Fruit fly (Drosophila melanogaster) whole organism, embryonic: ENCODE data around the gene Dpp10.

Experiments used
- C15 ChIP-seq: fragments of 200-800 bp; sonication (Bioruptor generic); IDR thresholded peaks from 3 replicates; pipeline ENCODE4 v1.3.6; 2022; ENCODE audit warnings: missing biosample characterization, missing genetic modification characterization
- CG1024 ChIP-seq: fragments of 200-800 bp; sonication (Bioruptor generic); IDR thresholded peaks from 2 replicates; pipeline ENCODE4 v1.3.6; 2022; ENCODE audit warnings: missing biosample characterization, missing genetic modification characterization
- CG11398 ChIP-seq: fragments of 200-800 bp; sonication (Bioruptor generic); optimal IDR thresholded peaks from 2 replicates; lab custom pipeline; 2016; ENCODE audit warnings: missing biosample characterization, missing genetic modification characterization
- CG12071 ChIP-seq: fragments of 200-800 bp; sonication (Bioruptor generic); optimal IDR thresholded peaks from 3 replicates; lab custom pipeline; 2018; ENCODE audit warnings: missing biosample characterization, mild to moderate bottlenecking, missing genetic modification characterization
- CG14050 ChIP-seq: fragments of 200-800 bp; sonication (Bioruptor generic); IDR thresholded peaks from 3 replicates; pipeline ENCODE4 v1.3.6; 2022; ENCODE audit warnings: missing biosample characterization, missing genetic modification characterization
- CG1529 ChIP-seq: fragments of 200-800 bp; sonication (Bioruptor generic); optimal IDR thresholded peaks from 3 replicates; lab custom pipeline; 2018; ENCODE audit warnings: missing biosample characterization, missing genetic modification characterization
- CG16779 ChIP-seq: fragments of 200-800 bp; sonication (Bioruptor generic); IDR thresholded peaks from 2 replicates; pipeline ENCODE4 v1.3.6; 2022; ENCODE audit warnings: missing biosample characterization, missing genetic modification characterization
- CG17361 ChIP-seq: fragments of 200-800 bp; sonication (Bioruptor generic); IDR thresholded peaks from 3 replicates; pipeline ENCODE4 v1.3.6; 2022; ENCODE audit warnings: missing biosample characterization, missing genetic modification characterization
- CG17612 ChIP-seq: fragments of 200-800 bp; sonication (Bioruptor generic); IDR thresholded peaks from 2 replicates; pipeline ENCODE4 v1.3.6; 2022; ENCODE audit warnings: missing biosample characterization, missing genetic modification characterization
- CG18619 ChIP-seq: fragments of 200-800 bp; sonication (Bioruptor generic); optimal IDR thresholded peaks from 3 replicates; lab custom pipeline; 2017; ENCODE audit warnings: missing biosample characterization, mild to moderate bottlenecking, missing genetic modification characterization
- CG2116 ChIP-seq: fragments of 200-800 bp; sonication (Bioruptor generic); optimal IDR thresholded peaks from 3 replicates; lab custom pipeline; 2018; ENCODE audit warnings: missing biosample characterization, mild to moderate bottlenecking, missing genetic modification characterization
- CG30403 ChIP-seq: fragments of 200-800 bp; sonication (Bioruptor generic); optimal IDR thresholded peaks from 3 replicates; lab custom pipeline; 2016; ENCODE audit warnings: missing biosample characterization, missing genetic modification characterization
- CG5245 ChIP-seq: fragments of 200-800 bp; sonication (Bioruptor generic); optimal IDR thresholded peaks from 3 replicates; lab custom pipeline; 2016; ENCODE audit warnings: missing biosample characterization, missing genetic modification characterization
- CG6813 ChIP-seq: fragments of 200-800 bp; sonication (Bioruptor generic); optimal IDR thresholded peaks from 2 replicates; lab custom pipeline; 2017; ENCODE audit warnings: missing biosample characterization, missing genetic modification characterization, mild to moderate bottlenecking, moderate library complexity, missing genetic modification reagents
- CG7928 ChIP-seq: fragments of 200-800 bp; sonication (Bioruptor generic); optimal IDR thresholded peaks from 2 replicates; lab custom pipeline; 2017; ENCODE audit warnings: missing biosample characterization, mild to moderate bottlenecking, missing genetic modification characterization
- CG9817 ChIP-seq: fragments of 200-800 bp; sonication (Bioruptor generic); optimal IDR thresholded peaks from 2 replicates; lab custom pipeline; 2018; ENCODE audit warnings: missing biosample characterization, mild to moderate bottlenecking, missing genetic modification characterization, moderate library complexity
- Chrac-16 ChIP-seq: fragments of 200-800 bp; sonication (Bioruptor generic); optimal IDR thresholded peaks from 3 replicates; lab custom pipeline; 2016; ENCODE audit warnings: missing biosample characterization, missing genetic modification characterization
- CkIIα-i1 ChIP-seq: fragments of 200-800 bp; sonication (Bioruptor generic); IDR thresholded peaks from 2 replicates; pipeline ENCODE4 v1.3.6; 2022; ENCODE audit warnings: missing biosample characterization, missing genetic modification characterization
- CrebB ChIP-seq: fragments of 200-800 bp; sonication (Bioruptor generic); optimal IDR thresholded peaks from 3 replicates; lab custom pipeline; 2018; ENCODE audit warnings: missing biosample characterization, mild to moderate bottlenecking, missing genetic modification characterization
- Dip3 ChIP-seq: fragments of 200-800 bp; sonication (Bioruptor generic); optimal IDR thresholded peaks from 3 replicates; lab custom pipeline; 2016; ENCODE audit warnings: missing biosample characterization, missing genetic modification characterization
- Drgx ChIP-seq: fragments of 200-800 bp; sonication (Bioruptor generic); IDR thresholded peaks from 2 replicates; pipeline ENCODE4 v1.3.6; 2022; ENCODE audit warnings: missing biosample characterization, missing genetic modification characterization
- Ets65A ChIP-seq: fragments of 200-800 bp; sonication (Bioruptor generic); peaks from one replicate; lab custom pipeline; 2016; ENCODE audit warnings: missing biosample characterization, missing genetic modification characterization
- HLH3B ChIP-seq: fragments of 200-800 bp; sonication (Bioruptor generic); IDR thresholded peaks from 2 replicates; pipeline ENCODE4 v1.3.6; 2022; ENCODE audit warnings: missing biosample characterization, missing genetic modification characterization
- Kr ChIP-seq: fragments of 200-800 bp; sonication (Bioruptor generic); optimal IDR thresholded peaks from 2 replicates; lab custom pipeline; 2017; ENCODE audit warnings: missing biosample characterization, mild to moderate bottlenecking, missing genetic modification characterization
- Med ChIP-seq: fragments of 200-800 bp; sonication (Bioruptor generic); peaks from one replicate; lab custom pipeline; 2016; ENCODE audit warnings: missing biosample characterization, missing genetic modification characterization, mild to moderate bottlenecking, inconsistent platforms, moderate library complexity
- Nf-YA ChIP-seq: fragments of 200-800 bp; sonication (Bioruptor generic); IDR thresholded peaks from 2 replicates; pipeline ENCODE4 v1.3.6; 2022; ENCODE audit warnings: missing biosample characterization, missing genetic modification characterization
- PHDP ChIP-seq: fragments of 200-800 bp; sonication (Bioruptor generic); optimal IDR thresholded peaks from 3 replicates; lab custom pipeline; 2018; ENCODE audit warnings: missing biosample characterization, mild to moderate bottlenecking, missing genetic modification characterization, moderate library complexity
- Pdp1 ChIP-seq, 2 experiments: fragments of 200-800 bp; sonication (Bioruptor generic); optimal IDR thresholded peaks; 3 replicates each; lab custom pipeline; 2016; ENCODE audit warnings: missing biosample characterization in 2 of 2, missing genetic modification characterization in 2 of 2, mild to moderate bottlenecking in 1 of 2, moderate library complexity in 1 of 2
- Rfx ChIP-seq: fragments of 200-800 bp; sonication (Bioruptor generic); IDR thresholded peaks from 2 replicates; pipeline ENCODE4 v1.3.6; 2022; ENCODE audit warnings: missing biosample characterization, missing genetic modification characterization
- Sin3A ChIP-seq: fragments of >200 bp; optimal IDR thresholded peaks from 2 replicates; lab custom pipeline; 2018
- Sry-β ChIP-seq: fragments of 200-800 bp; sonication (Bioruptor generic); optimal IDR thresholded peaks from 2 replicates; lab custom pipeline; 2018; ENCODE audit warnings: missing biosample characterization, mild to moderate bottlenecking, missing genetic modification characterization, moderate library complexity
- Ssrp ChIP-seq: fragments of 200-800 bp; sonication (Bioruptor generic); optimal IDR thresholded peaks from 2 replicates; lab custom pipeline; 2018; ENCODE audit warnings: missing biosample characterization, mild to moderate bottlenecking, missing genetic modification characterization, moderate library complexity
- TFAM ChIP-seq: fragments of 200-800 bp; sonication (Bioruptor generic); optimal IDR thresholded peaks from 2 replicates; lab custom pipeline; 2017; ENCODE audit warnings: missing biosample characterization, missing genetic modification characterization, inconsistent platforms
- cad ChIP-seq: fragments of >200 bp; optimal IDR thresholded peaks from 2 replicates; lab custom pipeline; 2017; ENCODE audit warnings: missing biosample characterization, missing genetic modification characterization
- chif ChIP-seq, 2 experiments: fragments of 200-800 bp; sonication (Bioruptor generic); optimal IDR thresholded peaks; 3 replicates each; lab custom pipeline; 2016; ENCODE audit warnings: missing biosample characterization in 2 of 2, missing genetic modification characterization in 2 of 2
- gcm2 ChIP-seq: fragments of 200-800 bp; sonication (Bioruptor generic); optimal IDR thresholded peaks from 2 replicates; lab custom pipeline; 2016; ENCODE audit warnings: missing biosample characterization, missing genetic modification characterization
- gt ChIP-seq: fragments of 200-800 bp; sonication (Bioruptor generic); IDR thresholded peaks from 2 replicates; pipeline ENCODE4 v1.3.6; 2022; ENCODE audit warnings: missing biosample characterization, missing genetic modification characterization
- hbn ChIP-seq: fragments of 200-800 bp; sonication (Bioruptor generic); IDR thresholded peaks from 2 replicates; pipeline ENCODE4 v1.3.6; 2022; ENCODE audit warnings: missing biosample characterization, missing genetic modification characterization; ENCODE audit not compliant: partially characterized antibody
- ind ChIP-seq: fragments of 200-800 bp; sonication (Bioruptor generic); optimal IDR thresholded peaks from 3 replicates; lab custom pipeline; 2016; ENCODE audit warnings: missing biosample characterization, missing genetic modification characterization
- pho ChIP-seq: fragments of 200-800 bp; sonication (Bioruptor generic); optimal IDR thresholded peaks from 2 replicates; lab custom pipeline; 2016; ENCODE audit warnings: missing biosample characterization, missing genetic modification characterization
- pum ChIP-seq: fragments of 200-800 bp; sonication (Bioruptor generic); optimal IDR thresholded peaks from 2 replicates; lab custom pipeline; 2016; ENCODE audit warnings: missing biosample characterization, missing genetic modification characterization
- run ChIP-seq: fragments of 200-800 bp; sonication (Bioruptor generic); optimal IDR thresholded peaks from 3 replicates; lab custom pipeline; 2018; ENCODE audit warnings: missing biosample characterization, mild to moderate bottlenecking, missing genetic modification characterization
- shn ChIP-seq: fragments of 200-800 bp; sonication (Bioruptor generic); optimal IDR thresholded peaks from 3 replicates; lab custom pipeline; 2016; ENCODE audit warnings: missing biosample characterization, missing genetic modification characterization
- sim ChIP-seq: fragments of 200-800 bp; sonication (Bioruptor generic); IDR thresholded peaks from 2 replicates; pipeline ENCODE4 v1.3.6; 2022; ENCODE audit warnings: missing biosample characterization, missing genetic modification characterization
- sna ChIP-seq: fragments of 200-800 bp; sonication (Bioruptor generic); IDR thresholded peaks from 2 replicates; pipeline ENCODE4 v1.3.6; 2022; ENCODE audit warnings: missing biosample characterization, missing genetic modification characterization; ENCODE audit not compliant: partially characterized antibody
- stc ChIP-seq: fragments of 200-800 bp; sonication (Bioruptor generic); IDR thresholded peaks from 2 replicates; pipeline ENCODE4 v1.3.6; 2022; ENCODE audit warnings: missing biosample characterization, missing genetic modification characterization
- z ChIP-seq: fragments of 200-800 bp; sonication (Bioruptor generic); IDR thresholded peaks from 3 replicates; pipeline ENCODE4 v1.3.6; 2022; ENCODE audit warnings: missing biosample characterization, missing genetic modification characterization
- zen ChIP-seq: fragments of 200-800 bp; sonication (Bioruptor generic); optimal IDR thresholded peaks from 3 replicates; lab custom pipeline; 2018; ENCODE audit warnings: missing biosample characterization, mild to moderate bottlenecking, missing genetic modification characterization, moderate library complexity
- zfh1 ChIP-seq: fragments of 200-800 bp; sonication (Bioruptor generic); IDR thresholded peaks from 3 replicates; pipeline ENCODE4 v1.3.6; 2022; ENCODE audit warnings: missing biosample characterization, missing genetic modification characterization
- zfh2 ChIP-seq: fragments of 200-800 bp; sonication (Bioruptor generic); optimal IDR thresholded peaks from 2 replicates; lab custom pipeline; 2016; ENCODE audit warnings: missing biosample characterization, missing genetic modification characterization

Dpp10 gene

dm6 chr2L:6557429-6558384 lies 43.2 kb downstream of the Dpp10 start, which contains the start of the genes IFT52 and COX5B (continued):
- TF ChIP-seq gcm2 (GFP tag; lab: Kevin White, UChicago) (no peak), chif (GFP tag; optimal IDR thresholded peaks at IDR 0.05; lab: Kevin White, UChicago) (no peak), run (tag; lab: Kevin White, UChicago) (no peak), PHDP (tag; lab: Kevin White, UChicago) (no peak), CG30403 (GFP tag; lab: Kevin White, UChicago) (peak; percentile 27), hbn (GFP tag; lab: Robert Waterston, UW) (no peak), pho (GFP tag; lab: Kevin White, UChicago) (peak; percentile 50), CG1024 (GFP tag; lab: Robert Waterston, UW) (peak; percentile 48; the same call in 1 of the 2 replicates), pum (peak; percentile 66), HLH3B (0 out of 2 replicates have a peak, but pooled peaks have one; percentile 22), CG12071 (no peak), Pdp1 (GFP tag; optimal IDR thresholded peaks at IDR 0.05; lab: Kevin White, UChicago) (peak; percentile 62 to 98), Drgx (no peak), shn (GFP tag; lab: Kevin White, UChicago) (no peak), Ssrp (tag; lab: Kevin White, UChicago) (peak; percentile 50), CkIIα-i1 (no peak), CG17361 (GFP tag; lab: Robert Waterston, UW) (peak; percentile 65), C15 (GFP tag; lab: Robert Waterston, UW) (0 out of 3 replicates have a peak, but pooled peaks have one; percentile 46), Dip3 (GFP tag; lab: Kevin White, UChicago) (peak; percentile 86), CG2116 (peak; percentile 64), zfh1 (peak; percentile 77), Rfx (GFP tag; lab: Robert Waterston, UW) (peak; percentile 94), CG6813 (GFP tag; lab: Kevin White, UChicago) (no peak), Nf-YA (GFP tag; lab: Robert Waterston, UW) (no peak), CG1529 (GFP tag; lab: Kevin White, UChicago) (no peak), ind (peak; percentile 82), Med (GFP tag; lab: Kevin White, UChicago) (peak; percentile 97), Kr (GFP tag; lab: Kevin White, UChicago) (no peak), CG11398 (GFP tag; lab: Kevin White, UChicago) (peak; percentile 27), zen (tag; lab: Kevin White, UChicago) (peak; percentile 50), CG9817 (peak; percentile 72), cad (GFP tag; lab: Kevin White, UChicago) (no peak), Sry-β (GFP tag; lab: Kevin White, UChicago) (no peak), Chrac-16 (GFP tag; lab: Kevin White, UChicago) (no peak), CG5245 (peak; percentile 59), TFAM (GFP tag; lab: Kevin White, UChicago) (no peak), sim (GFP tag; lab: Robert Waterston, UW) (no peak), stc (GFP tag; lab: Robert Waterston, UW) (no peak), CG14050 (GFP tag; lab: Robert Waterston, UW) (peak; percentile 35; the same call in 1 of the 3 replicates), CG7928 (GFP tag; lab: Kevin White, UChicago) (no peak), Sin3A (peak; percentile 67), CG18619 (GFP tag; lab: Kevin White, UChicago) (peak; percentile 20), z (GFP tag; lab: Robert Waterston, UW) (no peak), zfh2 (GFP tag; lab: Kevin White, UChicago) (no peak), CG17612 (GFP tag; lab: Robert Waterston, UW) (0 out of 2 replicates have a peak, but pooled peaks have one; percentile 37), gt (GFP tag; lab: Robert Waterston, UW) (no peak), CrebB (no peak), sna (no peak; the same call in 1 of the 2 replicates), CG16779 (GFP tag; lab: Robert Waterston, UW) (peak; percentile 31; the same call in 1 of the 2 replicates), Ets65A (GFP tag; lab: Kevin White, UChicago) (peak; percentile 98)
